Fruit fly (Drosophila melanogaster) whole organism, pupa: ENCODE results near the gene Atac1.

Source experiments
- CG13204 ChIP-seq: fragments of 200-800 bp; sonication (Bioruptor generic); optimal IDR thresholded peaks from 2 replicates; lab custom pipeline; 2018; ENCODE audit warnings: missing biosample characterization, mild to moderate bottlenecking, missing genetic modification characterization, moderate library complexity
- CG15710 ChIP-seq: fragments of 200-800 bp; sonication (Bioruptor generic); optimal IDR thresholded peaks from 2 replicates; lab custom pipeline; 2018; ENCODE audit warnings: missing biosample characterization, mild to moderate bottlenecking, missing genetic modification characterization, moderate library complexity
- CG32121 ChIP-seq: fragments of 200-800 bp; sonication (Bioruptor generic); IDR thresholded peaks from 2 replicates; pipeline ENCODE4 v1.3.6; 2022; ENCODE audit warnings: missing biosample characterization, missing genetic modification characterization
- CG34367 ChIP-seq: fragments of 200-800 bp; sonication (Bioruptor generic); optimal IDR thresholded peaks from 2 replicates; lab custom pipeline; 2018; ENCODE audit warnings: missing biosample characterization, mild to moderate bottlenecking, missing genetic modification characterization
- CG8159 ChIP-seq: fragments of 200-800 bp; sonication (Bioruptor generic); optimal IDR thresholded peaks from 3 replicates; lab custom pipeline; 2018; ENCODE audit warnings: missing biosample characterization, mild to moderate bottlenecking, missing genetic modification characterization, moderate library complexity
- CG8301 ChIP-seq: fragments of 200-800 bp; sonication (Bioruptor generic); optimal IDR thresholded peaks from 2 replicates; lab custom pipeline; 2018; ENCODE audit warnings: missing biosample characterization, mild to moderate bottlenecking, missing genetic modification characterization
- CG9948 ChIP-seq: fragments of 200-800 bp; sonication (Bioruptor generic); optimal IDR thresholded peaks from 2 replicates; lab custom pipeline; 2018; ENCODE audit warnings: missing biosample characterization, mild to moderate bottlenecking, missing genetic modification characterization, moderate library complexity
- D1 ChIP-seq: fragments of 200-800 bp; sonication (Bioruptor generic); optimal IDR thresholded peaks from 2 replicates; lab custom pipeline; 2018; ENCODE audit warnings: missing biosample characterization, mild to moderate bottlenecking, missing genetic modification characterization, moderate library complexity
- EcR ChIP-seq: fragments of 200-800 bp; sonication (Bioruptor generic); optimal IDR thresholded peaks from 3 replicates; lab custom pipeline; 2019; ENCODE audit warnings: missing biosample characterization, missing genetic modification characterization, mild to moderate bottlenecking, moderate library complexity, missing genetic modification reagents
- Ets98B ChIP-seq: fragments of 200-800 bp; sonication (Bioruptor generic); IDR thresholded peaks from 2 replicates; pipeline ENCODE4 v1.3.6; 2022; ENCODE audit warnings: missing biosample characterization, missing genetic modification characterization
- Pif1B ChIP-seq: fragments of 200-800 bp; sonication (Bioruptor generic); optimal IDR thresholded peaks from 3 replicates; lab custom pipeline; 2016; ENCODE audit warnings: missing biosample characterization, missing genetic modification characterization
- Snoo ChIP-seq: fragments of 200-800 bp; sonication (Bioruptor generic); optimal IDR thresholded peaks from 3 replicates; lab custom pipeline; 2017; ENCODE audit warnings: missing biosample characterization, mild to moderate bottlenecking, missing genetic modification characterization, inconsistent platforms
- fd96Ca ChIP-seq: fragments of 200-800 bp; sonication (Bioruptor generic); IDR thresholded peaks from 3 replicates; pipeline ENCODE4 v1.3.6; 2022; ENCODE audit warnings: missing biosample characterization, missing genetic modification characterization

- no peak for TF ChIP-seq CG32121 (GFP tag; lab: Robert Waterston, UW)
- TF ChIP-seq Pif1B, result no peak
- no peak for TF ChIP-seq CG8159
- TF ChIP-seq CG9948 (tag; lab: Kevin White, UChicago), result no peak
- TF ChIP-seq CG34367 (tag; lab: Kevin White, UChicago), result no peak
- TF ChIP-seq CG13204 (GFP tag; lab: Kevin White, UChicago), result no peak
- TF ChIP-seq CG8301 (tag; lab: Kevin White, UChicago), result no peak
- no peak for TF ChIP-seq CG15710 (tag; lab: Kevin White, UChicago)
- no peak for TF ChIP-seq Snoo
- no peak for TF ChIP-seq D1 (tag; lab: Kevin White, UChicago)
- TF ChIP-seq EcR, result no peak
- TF ChIP-seq fd96Ca (GFP tag; lab: Robert Waterston, UW), result no peak
- TF ChIP-seq Ets98B, result no peak
Measured at dm6 chr2L:6970813-6971212, 10.7 kb upstream of the Atac1 start.
